Worm (Caenorhabditis elegans) whole organism, early embryonic: Measurements from ENCODE around the gene C16C8.20.

Experiments
- B0310.2 ChIP-seq: sonication (generic microtip); optimal IDR thresholded peaks from 2 replicates; lab custom pipeline; 2016; ENCODE audit warnings: mild to moderate bottlenecking, missing genetic modification characterization, missing compliant biosample characterization
- aly-1 ChIP-seq: sonication (generic microtip); optimal IDR thresholded peaks from 2 replicates; lab custom pipeline; 2016; ENCODE audit warnings: missing genetic modification characterization, missing compliant biosample characterization
- ama-1 ChIP-seq: fragments of 150-350 bp; optimal IDR thresholded peaks from 2 replicates; lab custom pipeline; 2014
- ceh-13 ChIP-seq: fragments of 200-800 bp; sonication (Bioruptor generic); optimal IDR thresholded peaks from 2 replicates; lab custom pipeline; 2018; ENCODE audit warnings: mild to moderate bottlenecking, missing genetic modification characterization, missing compliant biosample characterization
- ceh-36 ChIP-seq: sonication (generic microtip); optimal IDR thresholded peaks from 2 replicates; lab custom pipeline; 2016; ENCODE audit warnings: missing genetic modification characterization, inconsistent platforms, missing compliant biosample characterization
- flt-1 ChIP-seq: fragments of 200-800 bp; sonication (Bioruptor generic); IDR thresholded peaks from 2 replicates; pipeline ENCODE4 v1.3.6; 2022; ENCODE audit warnings: missing genetic modification characterization, missing compliant biosample characterization
- hmbx-1 ChIP-seq: sonication (generic microtip); optimal IDR thresholded peaks from 2 replicates; lab custom pipeline; 2016; ENCODE audit warnings: mild to moderate bottlenecking, missing genetic modification characterization, missing compliant biosample characterization
- hmg-4 ChIP-seq: fragments of 200-800 bp; sonication (Bioruptor generic); optimal IDR thresholded peaks from 2 replicates; lab custom pipeline; 2018; ENCODE audit warnings: mild to moderate bottlenecking, missing genetic modification characterization, missing compliant biosample characterization
- hnd-1 ChIP-seq: sonication (generic microtip); optimal IDR thresholded peaks from 2 replicates; lab custom pipeline; 2016; ENCODE audit warnings: missing genetic modification characterization, missing compliant biosample characterization
- sea-1 ChIP-seq: fragments of 200-800 bp; sonication (Bioruptor generic); conservative IDR thresholded peaks from 2 replicates; pipeline ENCODE4 v1.3.6; 2022; ENCODE audit warnings: missing genetic modification characterization, missing compliant biosample characterization
- tbx-37 ChIP-seq: fragments of 200-800 bp; sonication (Bioruptor generic); conservative IDR thresholded peaks from 2 replicates; pipeline ENCODE4 v1.3.6; 2022; ENCODE audit warnings: missing genetic modification reagents, missing genetic modification characterization, missing compliant biosample characterization
- tra-4 ChIP-seq: sonication (generic microtip); optimal IDR thresholded peaks from 2 replicates; lab custom pipeline; 2017; ENCODE audit warnings: missing genetic modification characterization, missing compliant biosample characterization

DNA sequence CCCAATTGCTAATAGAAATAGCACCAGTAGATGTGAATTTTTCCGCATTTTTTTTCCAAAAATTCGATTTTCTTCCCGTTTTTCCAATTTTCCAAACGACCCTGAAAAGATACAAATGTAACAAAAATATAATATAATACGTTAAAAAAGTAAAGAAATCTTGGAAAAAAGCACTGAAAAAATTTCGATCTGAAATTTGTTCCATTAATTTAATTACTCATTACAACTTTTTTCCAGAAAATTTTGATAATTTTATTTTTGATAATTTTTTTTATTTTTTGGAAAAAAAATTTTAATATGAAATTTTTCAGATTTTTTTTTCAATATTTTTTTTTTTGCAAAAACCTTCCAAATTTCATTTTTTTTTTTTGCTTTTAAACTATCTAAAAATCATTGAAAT is 10.3 kb upstream of the C16C8.20 start, which contains the start of gene skpo-2:
- TF ChIP-seq B0310.2 (no peak), ceh-13 (GFP tag; lab: Kevin White, UChicago) (no peak), hmbx-1 (tag; lab: Kevin White, UChicago) (no peak), ama-1 (lab: Kevin White, UChicago) (no peak), ceh-36 (tag; lab: Kevin White, UChicago) (no peak), tra-4 (tag; lab: Kevin White, UChicago) (no peak), tbx-37 (GFP tag; lab: Robert Waterston, UW) (no peak), hmg-4 (GFP tag; lab: Kevin White, UChicago) (no peak), aly-1 (no peak), flt-1 (no peak), sea-1 (GFP tag; lab: Robert Waterston, UW) (no peak), hnd-1 (tag; lab: Kevin White, UChicago) (no peak)
